Worm (Caenorhabditis elegans) whole organism, L3 larva: Measurements from ENCODE around the gene C29F9.5.

Experiments
- R02D3.7 ChIP-seq: fragments of 150-350 bp; optimal IDR thresholded peaks from 2 replicates; lab custom pipeline; 2014; ENCODE audit warnings: missing biosample characterization, missing genetic modification characterization
- ZK546.5 ChIP-seq: sonication (generic microtip); optimal IDR thresholded peaks from 2 replicates; lab custom pipeline; 2017; ENCODE audit warnings: missing biosample characterization, missing genetic modification characterization
- aly-2 ChIP-seq: fragments of 150-350 bp; optimal IDR thresholded peaks from 2 replicates; lab custom pipeline; 2014; ENCODE audit warnings: missing biosample characterization, missing genetic modification characterization
- ama-1 ChIP-seq: fragments of 150-350 bp; optimal IDR thresholded peaks from 2 replicates; lab custom pipeline; 2018
- ceh-28 ChIP-seq: fragments of 150-350 bp; optimal IDR thresholded peaks from 2 replicates; lab custom pipeline; 2014; ENCODE audit warnings: missing biosample characterization, missing genetic modification reagents, missing genetic modification characterization
- daf-12 ChIP-seq: fragments of 150-350 bp; optimal IDR thresholded peaks from 2 replicates; lab custom pipeline; 2014; ENCODE audit warnings: missing biosample characterization, missing genetic modification reagents, missing genetic modification characterization
- egl-27 ChIP-seq: sonication (generic microtip); optimal IDR thresholded peaks from 4 replicates; lab custom pipeline; 2017; ENCODE audit warnings: missing biosample characterization, missing genetic modification reagents, missing genetic modification characterization
- elt-1 ChIP-seq: fragments of 150-350 bp; optimal IDR thresholded peaks from 2 replicates; lab custom pipeline; 2014; ENCODE audit warnings: missing biosample characterization, missing genetic modification characterization
- elt-2 ChIP-seq: sonication (generic microtip); optimal IDR thresholded peaks from 2 replicates; lab custom pipeline; 2016; ENCODE audit warnings: missing genetic modification reagents, mild to moderate bottlenecking, missing genetic modification characterization, missing compliant biosample characterization
- elt-3 ChIP-seq, 3 experiments: fragments of 150-350 bp in 1 of 3; sonication (generic microtip) in 2 of 3; optimal IDR thresholded peaks; 2 replicates in 2 of 3; 4 replicates in 1 of 3; lab custom pipeline; 2014 to 2017; ENCODE audit warnings: missing biosample characterization in 3 of 3, missing genetic modification characterization in 3 of 3
- eor-1 ChIP-seq, 2 experiments: fragments of 150-350 bp; optimal IDR thresholded peaks; 2 replicates each; lab custom pipeline; 2014 to 2018; ENCODE audit warnings: missing biosample characterization in 2 of 2, missing genetic modification characterization in 2 of 2
- fkh-10 ChIP-seq: sonication (generic microtip); optimal IDR thresholded peaks from 2 replicates; lab custom pipeline; 2017; ENCODE audit warnings: missing biosample characterization, missing genetic modification reagents, missing genetic modification characterization
- fkh-2 ChIP-seq: fragments of 150-350 bp; optimal IDR thresholded peaks from 2 replicates; lab custom pipeline; 2014; ENCODE audit warnings: missing biosample characterization, missing genetic modification reagents, missing genetic modification characterization
- fos-1 ChIP-seq: fragments of 150-350 bp; optimal IDR thresholded peaks from 2 replicates; lab custom pipeline; 2014; ENCODE audit warnings: missing biosample characterization, missing genetic modification characterization
- jun-1 ChIP-seq: fragments of 150-350 bp; optimal IDR thresholded peaks from 2 replicates; lab custom pipeline; 2014; ENCODE audit warnings: missing biosample characterization, missing genetic modification reagents, missing genetic modification characterization
- lsy-12 ChIP-seq: sonication (generic microtip); optimal IDR thresholded peaks from 2 replicates; lab custom pipeline; 2016; ENCODE audit warnings: mild to moderate bottlenecking, missing genetic modification characterization, missing compliant biosample characterization
- mml-1 ChIP-seq: fragments of 150-350 bp; sonication (generic microtip); optimal IDR thresholded peaks from 3 replicates; lab custom pipeline; 2014; ENCODE audit warnings: missing biosample characterization, missing genetic modification characterization
- nhr-11 ChIP-seq: fragments of 150-350 bp; optimal IDR thresholded peaks from 2 replicates; lab custom pipeline; 2014; ENCODE audit warnings: missing biosample characterization, missing genetic modification characterization
- nhr-23 ChIP-seq: fragments of 150-350 bp; optimal IDR thresholded peaks from 2 replicates; lab custom pipeline; 2014; ENCODE audit warnings: missing biosample characterization, missing genetic modification reagents, missing genetic modification characterization
- nhr-25 ChIP-seq: sonication (generic microtip); optimal IDR thresholded peaks from 2 replicates; lab custom pipeline; 2017; ENCODE audit warnings: missing biosample characterization, missing genetic modification characterization
- nhr-43 ChIP-seq: sonication (generic microtip); optimal IDR thresholded peaks from 2 replicates; lab custom pipeline; 2016; ENCODE audit warnings: mild to moderate bottlenecking, missing genetic modification characterization, missing compliant biosample characterization; ENCODE audit not compliant: poor library complexity, severe bottlenecking
- nhr-67 ChIP-seq: fragments of 150-350 bp; optimal IDR thresholded peaks from 2 replicates; lab custom pipeline; 2014; ENCODE audit warnings: missing biosample characterization, missing genetic modification characterization
- nhr-76 ChIP-seq: fragments of 150-350 bp; sonication (generic microtip); optimal IDR thresholded peaks from 5 replicates; lab custom pipeline; 2014; ENCODE audit warnings: missing biosample characterization, missing genetic modification characterization
- nhr-77 ChIP-seq: fragments of 150-350 bp; optimal IDR thresholded peaks from 2 replicates; lab custom pipeline; 2014; ENCODE audit warnings: missing biosample characterization, missing genetic modification characterization
- pha-4 ChIP-seq: fragments of 150-350 bp; optimal IDR thresholded peaks from 2 replicates; lab custom pipeline; 2014; ENCODE audit warnings: missing biosample characterization, missing genetic modification reagents, missing genetic modification characterization
- pqm-1 ChIP-seq: fragments of 150-350 bp; optimal IDR thresholded peaks from 2 replicates; lab custom pipeline; 2017; ENCODE audit warnings: missing biosample characterization, missing genetic modification characterization, inconsistent platforms
- sea-2 ChIP-seq: fragments of 150-350 bp; sonication (generic microtip); optimal IDR thresholded peaks from 4 replicates; lab custom pipeline; 2014; ENCODE audit warnings: missing biosample characterization, missing genetic modification reagents, missing genetic modification characterization
- skn-1 ChIP-seq: fragments of 150-350 bp; optimal IDR thresholded peaks from 2 replicates; lab custom pipeline; 2014; ENCODE audit warnings: missing biosample characterization, missing genetic modification characterization
- snpc-4 ChIP-seq: fragments of 150-350 bp; optimal IDR thresholded peaks from 2 replicates; lab custom pipeline; 2014; ENCODE audit warnings: missing biosample characterization, missing genetic modification characterization
- unc-62 ChIP-seq: fragments of 150-350 bp; sonication (generic microtip); optimal IDR thresholded peaks from 4 replicates; lab custom pipeline; 2014; ENCODE audit warnings: missing biosample characterization, missing genetic modification reagents, missing genetic modification characterization
- zag-1 ChIP-seq: fragments of 150-350 bp; optimal IDR thresholded peaks from 2 replicates; lab custom pipeline; 2014; ENCODE audit warnings: missing biosample characterization, missing genetic modification characterization
- ztf-11 ChIP-seq: fragments of 150-350 bp; optimal IDR thresholded peaks from 2 replicates; lab custom pipeline; 2014; ENCODE audit warnings: missing biosample characterization, missing genetic modification characterization

C29F9.5 gene

ce11 chrIII:147570-148076 is 30.3 kb downstream of the C29F9.5 start, which contains the start of gene sqst-5:
Gene sqst-5 (minus strand): TSS chrIII:147620.
- TF ChIP-seq mml-1 (tag; lab: Kevin White, UChicago) (no peak), pqm-1 (tag; lab: Kevin White, UChicago) (peak; percentile 59), nhr-23 (no peak), ZK546.5 (tag; lab: Kevin White, UChicago) (no peak), elt-2 (tag; lab: Kevin White, UChicago) (peak; percentile 76), nhr-25 (tag; lab: Kevin White, UChicago) (no peak), ama-1 (lab: Kevin White, UChicago) (no peak), ceh-28 (tag; lab: Kevin White, UChicago) (no peak), eor-1 (tag; optimal IDR thresholded peaks at IDR 0.05; lab: Kevin White, UChicago) (no peak), sea-2 (GFP tag; lab: Kevin White, UChicago) (no peak)

- no peak for TF ChIP-seq pha-4 (tag; lab: Kevin White, UChicago)
- no peak for TF ChIP-seq fos-1 (tag; lab: Kevin White, UChicago)
- TF ChIP-seq daf-12 (tag; lab: Kevin White, UChicago): no peak
- TF ChIP-seq nhr-77 (tag; lab: Kevin White, UChicago): no peak
- no peak for TF ChIP-seq nhr-76 (tag; lab: Kevin White, UChicago)
- TF ChIP-seq aly-2 (tag; lab: Kevin White, UChicago): no peak
- no peak for TF ChIP-seq elt-3 (tag; optimal IDR thresholded peaks at IDR 0.05; lab: Kevin White, UChicago)
- no peak for TF ChIP-seq jun-1
- TF ChIP-seq R02D3.7 (tag; lab: Kevin White, UChicago): no peak
- no peak for TF ChIP-seq snpc-4 (tag; lab: Kevin White, UChicago)
- no peak for TF ChIP-seq eor-1 (tag; optimal IDR thresholded peaks at IDR 0.05; lab: Kevin White, UChicago)
- no peak for TF ChIP-seq fkh-10 (GFP tag; lab: Kevin White, UChicago)
- TF ChIP-seq nhr-23: no peak
- no peak for TF ChIP-seq ztf-11 (tag; lab: Kevin White, UChicago)
- no peak for TF ChIP-seq nhr-11
- TF ChIP-seq unc-62 (GFP tag; lab: Kevin White, UChicago): no peak
Observed at ce11 chrIII:149132-149531, 31.8 kb downstream of the C29F9.5 start.

DNA sequence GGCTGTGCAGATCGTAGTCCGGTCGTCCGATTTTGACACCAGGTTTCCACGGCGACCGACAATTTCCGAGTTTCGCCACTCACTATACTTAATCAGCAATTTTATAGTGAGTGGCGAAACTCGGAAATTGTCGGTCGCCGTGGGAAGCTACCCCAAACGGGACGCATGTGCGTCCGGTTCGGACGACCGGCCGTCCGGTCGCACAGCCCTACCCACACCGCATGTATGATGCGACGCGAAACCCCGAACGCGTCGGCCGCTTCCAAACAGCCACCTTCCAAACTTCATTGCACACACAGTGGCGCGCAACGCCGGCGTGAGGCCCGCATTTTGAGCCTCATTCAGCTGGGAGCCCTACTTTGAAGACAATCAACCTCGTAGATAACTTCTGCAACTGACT is 33.8 kb downstream of the C29F9.5 start:
- TF ChIP-seq mml-1 (tag; lab: Kevin White, UChicago) (no peak), R02D3.7 (tag; lab: Kevin White, UChicago) (no peak), elt-1 (tag; lab: Kevin White, UChicago) (no peak), nhr-76 (tag; lab: Kevin White, UChicago) (no peak), ama-1 (lab: Kevin White, UChicago) (no peak), zag-1 (tag; lab: Kevin White, UChicago) (no peak), nhr-23 (no peak), nhr-43 (tag; lab: Kevin White, UChicago) (no peak), ceh-28 (tag; lab: Kevin White, UChicago) (no peak)

DNA sequence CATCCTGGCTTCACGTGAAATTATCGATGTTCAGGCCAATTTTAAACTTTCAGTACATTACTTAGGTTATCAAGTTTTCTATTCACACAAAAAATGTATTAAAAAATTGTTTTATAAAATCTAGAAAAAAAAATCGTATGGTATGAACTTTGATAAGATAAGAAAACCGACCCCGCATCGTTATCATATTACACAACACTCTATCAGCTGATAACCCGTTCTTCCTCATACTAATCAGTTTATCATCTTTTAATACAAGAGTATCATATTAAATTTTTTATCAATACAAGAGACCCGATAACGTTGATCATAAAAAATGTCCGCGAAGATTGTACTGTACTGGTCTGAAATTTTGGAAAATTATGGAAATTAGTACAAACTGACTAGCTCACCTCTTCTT is 36.9 kb downstream of the C29F9.5 start:
- TF ChIP-seq nhr-67 (tag; lab: Kevin White, UChicago): no peak
- TF ChIP-seq jun-1: peak; percentile 98
- TF ChIP-seq egl-27 (tag; lab: Kevin White, UChicago): peak; percentile 81
- peak; percentile 100 for TF ChIP-seq elt-2 (tag; lab: Kevin White, UChicago)
- peak; percentile 100 for TF ChIP-seq pqm-1 (tag; lab: Kevin White, UChicago)
- TF ChIP-seq elt-3 (tag; optimal IDR thresholded peaks at IDR 0.05; lab: Kevin White, UChicago): peak in 2 of 3 experiments; percentile 1 to 56
- TF ChIP-seq fos-1 (tag; lab: Kevin White, UChicago): peak; percentile 45
- peak; percentile 26 for TF ChIP-seq skn-1 (tag; lab: Kevin White, UChicago)
- no peak for TF ChIP-seq mml-1 (tag; lab: Kevin White, UChicago)

DNA sequence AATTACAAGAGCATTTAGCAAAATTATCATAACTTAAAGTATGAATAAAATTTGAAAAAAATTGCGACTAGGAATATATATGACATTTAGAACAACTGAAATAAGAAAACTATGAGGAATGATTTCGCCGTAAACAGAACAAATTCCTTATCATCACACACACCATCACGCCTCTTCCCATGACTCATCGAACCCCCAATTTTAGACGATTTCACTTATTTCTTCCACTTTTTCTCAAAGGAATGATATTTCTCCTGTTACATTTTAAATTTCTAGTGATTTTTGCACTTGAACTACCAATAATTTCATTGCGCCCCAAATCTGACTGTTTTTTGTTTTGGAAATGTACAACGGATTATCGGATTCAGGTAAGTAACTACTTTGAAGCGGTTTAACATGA is 39.3 kb downstream of the C29F9.5 start, which contains the start of the genes zig-13 and ver-1:
Gene zig-13 (minus strand): TSS at position 101 of the 400 bp plus-strand sequence.
Gene ver-1 (plus strand): TSS at position 180 of the 400 bp plus-strand sequence.
- TF ChIP-seq nhr-23: no peak
- TF ChIP-seq fkh-2: no peak
- TF ChIP-seq ZK546.5 (tag; lab: Kevin White, UChicago): no peak
- TF ChIP-seq nhr-43 (tag; lab: Kevin White, UChicago): no peak
- no peak for TF ChIP-seq lsy-12
- TF ChIP-seq elt-2 (tag; lab: Kevin White, UChicago): no peak
- no peak for TF ChIP-seq jun-1
